Worm (Caenorhabditis elegans) whole organism, early embryonic: ENCODE measurements around the gene lido-7.
"Not testable (repeated sequence)": the region's sequence is repeated elsewhere in the genome, so short reads cannot be mapped to it uniquely, and the experiment has no call there.

Experiments
- B0310.2 ChIP-seq: sonication (generic microtip); optimal IDR thresholded peaks from 2 replicates; lab custom pipeline; 2016; ENCODE audit warnings: mild to moderate bottlenecking, missing genetic modification characterization, missing compliant biosample characterization
- F13C5.2 ChIP-seq: sonication (generic microtip); optimal IDR thresholded peaks from 2 replicates; lab custom pipeline; 2017; ENCODE audit warnings: mild to moderate bottlenecking, missing genetic modification characterization, inconsistent platforms, missing compliant biosample characterization
- aly-1 ChIP-seq: sonication (generic microtip); optimal IDR thresholded peaks from 2 replicates; lab custom pipeline; 2016; ENCODE audit warnings: missing genetic modification characterization, missing compliant biosample characterization
- ama-1 ChIP-seq: fragments of 150-350 bp; optimal IDR thresholded peaks from 2 replicates; lab custom pipeline; 2014
- ceh-13 ChIP-seq: fragments of 200-800 bp; sonication (Bioruptor generic); optimal IDR thresholded peaks from 2 replicates; lab custom pipeline; 2018; ENCODE audit warnings: mild to moderate bottlenecking, missing genetic modification characterization, missing compliant biosample characterization
- ceh-36 ChIP-seq: sonication (generic microtip); optimal IDR thresholded peaks from 2 replicates; lab custom pipeline; 2016; ENCODE audit warnings: missing genetic modification characterization, inconsistent platforms, missing compliant biosample characterization
- ets-7 ChIP-seq: sonication (generic microtip); optimal IDR thresholded peaks from 2 replicates; lab custom pipeline; 2016; ENCODE audit warnings: missing genotype, missing genetic modification characterization, missing compliant biosample characterization
- flt-1 ChIP-seq: fragments of 200-800 bp; sonication (Bioruptor generic); IDR thresholded peaks from 2 replicates; pipeline ENCODE4 v1.3.6; 2022; ENCODE audit warnings: missing genetic modification characterization, missing compliant biosample characterization
- hmbx-1 ChIP-seq: sonication (generic microtip); optimal IDR thresholded peaks from 2 replicates; lab custom pipeline; 2016; ENCODE audit warnings: mild to moderate bottlenecking, missing genetic modification characterization, missing compliant biosample characterization
- hmg-4 ChIP-seq: fragments of 200-800 bp; sonication (Bioruptor generic); optimal IDR thresholded peaks from 2 replicates; lab custom pipeline; 2018; ENCODE audit warnings: mild to moderate bottlenecking, missing genetic modification characterization, missing compliant biosample characterization
- hnd-1 ChIP-seq: sonication (generic microtip); optimal IDR thresholded peaks from 2 replicates; lab custom pipeline; 2016; ENCODE audit warnings: missing genetic modification characterization, missing compliant biosample characterization
- pes-1 ChIP-seq: fragments of 200-800 bp; sonication (Bioruptor generic); IDR thresholded peaks from 2 replicates; pipeline ENCODE4 v1.3.6; 2022; ENCODE audit warnings: missing genetic modification reagents, missing genetic modification characterization, missing compliant biosample characterization
- scrt-1 ChIP-seq: fragments of 200-800 bp; sonication (Bioruptor generic); IDR thresholded peaks from 2 replicates; pipeline ENCODE4 v1.3.6; 2022; ENCODE audit warnings: missing genetic modification characterization, missing compliant biosample characterization
- sea-1 ChIP-seq: fragments of 200-800 bp; sonication (Bioruptor generic); conservative IDR thresholded peaks from 2 replicates; pipeline ENCODE4 v1.3.6; 2022; ENCODE audit warnings: missing genetic modification characterization, missing compliant biosample characterization
- tbx-11 ChIP-seq: fragments of 200-800 bp; sonication (Bioruptor generic); IDR thresholded peaks from 2 replicates; pipeline ENCODE4 v1.3.6; 2022; ENCODE audit warnings: missing genetic modification characterization, missing compliant biosample characterization
- tbx-37 ChIP-seq: fragments of 200-800 bp; sonication (Bioruptor generic); conservative IDR thresholded peaks from 2 replicates; pipeline ENCODE4 v1.3.6; 2022; ENCODE audit warnings: missing genetic modification reagents, missing genetic modification characterization, missing compliant biosample characterization
- tra-4 ChIP-seq: sonication (generic microtip); optimal IDR thresholded peaks from 2 replicates; lab custom pipeline; 2017; ENCODE audit warnings: missing genetic modification characterization, missing compliant biosample characterization

Gene lido-7

ce11 chrII:3023381-3023935, 35.4 kb downstream of the lido-7 start, which contains the start of gene clec-2:
TSS of gene clec-2 (minus strand) at chrII:3023431.
- TF ChIP-seq B0310.2 (no peak), hnd-1 (no peak), F13C5.2 (tag; lab: Kevin White, UChicago) (no peak), tbx-11 (no peak), tra-4 (tag; lab: Kevin White, UChicago) (no peak), pes-1 (GFP tag; lab: Robert Waterston, UW) (no peak), ama-1 (lab: Kevin White, UChicago) (no peak), hmg-4 (GFP tag; lab: Kevin White, UChicago) (no peak), ceh-36 (tag; lab: Kevin White, UChicago) (no peak), tbx-37 (GFP tag; lab: Robert Waterston, UW) (no peak), hmbx-1 (tag; lab: Kevin White, UChicago) (no peak), flt-1 (GFP tag; lab: Robert Waterston, UW) (no peak), scrt-1 (GFP tag; lab: Robert Waterston, UW) (no peak)

- TF ChIP-seq F13C5.2 (tag; lab: Kevin White, UChicago) = no peak
- TF ChIP-seq tbx-37 (GFP tag; lab: Robert Waterston, UW) = no peak
- TF ChIP-seq ama-1 (lab: Kevin White, UChicago) = no peak
- TF ChIP-seq sea-1 (GFP tag; lab: Robert Waterston, UW) = no peak
- no peak for TF ChIP-seq tra-4 (tag; lab: Kevin White, UChicago)
- no peak for TF ChIP-seq hmg-4 (GFP tag; lab: Kevin White, UChicago)
- TF ChIP-seq ceh-13 (GFP tag; lab: Kevin White, UChicago) = no peak
- no peak for TF ChIP-seq hmbx-1 (tag; lab: Kevin White, UChicago)
- TF ChIP-seq flt-1 (GFP tag; lab: Robert Waterston, UW) = no peak
These were observed 36.6 kb downstream of the lido-7 start for ce11 chrII:3024655-3025054.

ce11 chrII:3028264-3028663, 40.2 kb downstream of the lido-7 start:
- TF ChIP-seq F13C5.2 (tag; lab: Kevin White, UChicago) (no peak), hnd-1 (no peak), hmbx-1 (tag; lab: Kevin White, UChicago) (no peak), ama-1 (lab: Kevin White, UChicago) (no peak), ceh-36 (tag; lab: Kevin White, UChicago) (no peak), flt-1 (GFP tag; lab: Robert Waterston, UW) (no peak), tbx-37 (GFP tag; lab: Robert Waterston, UW) (no peak), ets-7 (no peak), aly-1 (tag; lab: Kevin White, UChicago) (no peak), sea-1 (GFP tag; lab: Robert Waterston, UW) (no peak), pes-1 (GFP tag; lab: Robert Waterston, UW) (no peak), scrt-1 (GFP tag; lab: Robert Waterston, UW) (no peak), hmg-4 (GFP tag; lab: Kevin White, UChicago) (no peak), tra-4 (tag; lab: Kevin White, UChicago) (no peak), tbx-11 (no peak)

- TF ChIP-seq F13C5.2 (tag; lab: Kevin White, UChicago) (no peak), aly-1 (tag; lab: Kevin White, UChicago) (no peak), tbx-37 (GFP tag; lab: Robert Waterston, UW) (no peak), sea-1 (GFP tag; lab: Robert Waterston, UW) (no peak), hnd-1 (no peak), tbx-11 (no peak), ama-1 (lab: Kevin White, UChicago) (no peak), hmbx-1 (tag; lab: Kevin White, UChicago) (no peak), ceh-13 (GFP tag; lab: Kevin White, UChicago) (no peak), pes-1 (GFP tag; lab: Robert Waterston, UW) (no peak), ets-7 (no peak), tra-4 (tag; lab: Kevin White, UChicago) (no peak)
These were observed 42.3 kb downstream of the lido-7 start for ce11 chrII:3030416-3030815.

ce11 chrII:3032480-3032879, 44.4 kb downstream of the lido-7 start, which contains the start of gene B0454.6:
TSS of gene B0454.6 (plus strand) at chrII:3032780.
- TF ChIP-seq sea-1 (GFP tag; lab: Robert Waterston, UW); ama-1 (lab: Kevin White, UChicago); ceh-13 (GFP tag; lab: Kevin White, UChicago): not testable (repeated sequence)

- TF ChIP-seq ama-1 (lab: Kevin White, UChicago) (no peak), tbx-11 (no peak), ceh-13 (GFP tag; lab: Kevin White, UChicago) (no peak), aly-1 (tag; lab: Kevin White, UChicago) (no peak), scrt-1 (GFP tag; lab: Robert Waterston, UW) (no peak), tbx-37 (GFP tag; lab: Robert Waterston, UW) (no peak), flt-1 (GFP tag; lab: Robert Waterston, UW) (no peak), sea-1 (GFP tag; lab: Robert Waterston, UW) (no peak), F13C5.2 (tag; lab: Kevin White, UChicago) (no peak), tra-4 (tag; lab: Kevin White, UChicago) (no peak), ceh-36 (tag; lab: Kevin White, UChicago) (no peak), hmg-4 (GFP tag; lab: Kevin White, UChicago) (no peak), hmbx-1 (tag; lab: Kevin White, UChicago) (no peak), hnd-1 (no peak), B0310.2 (no peak), pes-1 (GFP tag; lab: Robert Waterston, UW) (no peak), ets-7 (no peak)
These were observed 46.8 kb downstream of the lido-7 start for ce11 chrII:3034914-3035313.

- TF ChIP-seq hmbx-1 (tag; lab: Kevin White, UChicago) (no peak), ceh-13 (GFP tag; lab: Kevin White, UChicago) (no peak), pes-1 (GFP tag; lab: Robert Waterston, UW) (no peak), tra-4 (tag; lab: Kevin White, UChicago) (no peak), hmg-4 (GFP tag; lab: Kevin White, UChicago) (no peak), hnd-1 (no peak), ets-7 (no peak), F13C5.2 (tag; lab: Kevin White, UChicago) (no peak), flt-1 (GFP tag; lab: Robert Waterston, UW) (no peak), sea-1 (GFP tag; lab: Robert Waterston, UW) (no peak)
These were observed 48.2 kb downstream of the lido-7 start for ce11 chrII:3036344-3036743.
